Fruit fly (Drosophila melanogaster): Measurements from ENCODE around the gene KdelR.

The KdelR gene

DNA sequence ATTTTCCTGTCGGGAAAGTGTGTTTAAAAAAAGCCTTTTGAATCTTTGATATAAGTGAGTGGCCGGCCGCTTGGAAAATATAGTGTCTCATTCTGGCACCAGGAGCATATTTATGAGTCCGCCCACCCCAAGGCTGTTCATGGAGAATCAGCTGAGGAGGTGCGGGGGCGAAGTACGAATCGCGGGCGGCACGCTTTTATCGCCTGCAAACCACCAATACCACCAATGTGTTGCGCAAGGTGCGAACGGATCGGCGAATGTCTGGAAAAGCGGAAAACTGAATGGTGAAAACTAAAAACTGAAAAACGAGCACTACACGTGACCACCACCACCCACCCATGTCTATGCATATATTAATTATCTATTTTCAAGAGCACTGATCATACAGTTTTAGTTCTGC, 42.3 kb downstream of the KdelR start:
- TF ChIP-seq CG10348 (GFP tag; IDR thresholded peaks at IDR 0.05), result no peak
- TF ChIP-seq CG9948 (tag; optimal IDR thresholded peaks at IDR 0.05), result no peak
- no peak for TF ChIP-seq CG8159 (tag; optimal IDR thresholded peaks at IDR 0.05)
- TF ChIP-seq CG12605 (GFP tag; IDR thresholded peaks at IDR 0.05), result no peak
- no peak for TF ChIP-seq Snoo (tag; optimal IDR thresholded peaks at IDR 0.05)
- TF ChIP-seq rn (GFP tag; IDR thresholded peaks at IDR 0.05), result no peak
- no peak for TF ChIP-seq CG14655 (GFP tag; optimal IDR thresholded peaks at IDR 0.05)
- no peak for TF ChIP-seq EcR (GFP tag; optimal IDR thresholded peaks at IDR 0.05)
- no peak for TF ChIP-seq CG8301 (tag; optimal IDR thresholded peaks at IDR 0.05)
- TF ChIP-seq CG34367 (tag; optimal IDR thresholded peaks at IDR 0.05), result no peak
- TF ChIP-seq CG15710 (tag; optimal IDR thresholded peaks at IDR 0.05), result no peak
- TF ChIP-seq CG17806 (tag; optimal IDR thresholded peaks at IDR 0.05), result no peak
- no peak for TF ChIP-seq CG4496 (GFP tag; IDR thresholded peaks at IDR 0.05)
- no peak for TF ChIP-seq gl (tag; optimal IDR thresholded peaks at IDR 0.05)
- TF ChIP-seq fd96Ca (GFP tag; IDR thresholded peaks at IDR 0.05), result no peak
- TF ChIP-seq CG32121 (GFP tag; IDR thresholded peaks at IDR 0.05), result no peak
- no peak for TF ChIP-seq Ets98B (GFP tag; IDR thresholded peaks at IDR 0.05)

DNA sequence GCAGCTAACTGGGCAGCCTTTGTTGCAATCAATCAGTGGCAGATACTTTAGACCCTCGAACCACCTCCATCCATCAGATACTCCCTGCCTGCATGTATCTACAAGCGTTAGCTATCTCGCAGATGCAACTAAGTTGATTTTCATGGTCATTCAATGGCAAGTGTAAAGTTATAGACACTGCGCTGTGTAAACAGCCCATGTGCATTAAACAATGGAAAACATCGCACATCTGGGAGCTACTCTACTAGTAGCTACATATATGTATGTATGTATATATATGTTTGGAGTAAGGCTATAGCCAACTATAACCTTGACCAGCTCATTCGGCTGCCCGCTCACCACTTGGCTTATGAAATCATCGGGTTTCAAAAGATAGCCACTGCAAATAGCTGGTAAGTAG, 43.5 kb downstream of the KdelR start:
- TF ChIP-seq CG15710 (tag; optimal IDR thresholded peaks at IDR 0.05) (no peak), CG13204 (GFP tag; optimal IDR thresholded peaks at IDR 0.05) (no peak), Snoo (tag; optimal IDR thresholded peaks at IDR 0.05) (no peak), rn (GFP tag; IDR thresholded peaks at IDR 0.05) (no peak), CG32121 (GFP tag; IDR thresholded peaks at IDR 0.05) (0 out of 2 replicates have a peak, but pooled peaks have one; percentile 11)

- TF ChIP-seq Ets98B (GFP tag; IDR thresholded peaks at IDR 0.05) (no peak), Pif1A (GFP tag; optimal IDR thresholded peaks at IDR 0.05) (no peak), CG8301 (tag; optimal IDR thresholded peaks at IDR 0.05) (no peak), D1 (tag; optimal IDR thresholded peaks at IDR 0.05) (no peak), rn (GFP tag; IDR thresholded peaks at IDR 0.05) (no peak), CG15710 (tag; optimal IDR thresholded peaks at IDR 0.05) (no peak), Snoo (tag; optimal IDR thresholded peaks at IDR 0.05) (no peak)
Observed at dm6 chr2L:10472257-10472656, 45.6 kb downstream of the KdelR start.

dm6 chr2L:10474268-10474678, 47.6 kb downstream of the KdelR start, which contains the start of gene RluA-1:
TSS of gene RluA-1 (minus strand) at chr2L:10474349.
- TF ChIP-seq CG8159 (tag; optimal IDR thresholded peaks at IDR 0.05), result peak; percentile 98
- peak; percentile 99 for TF ChIP-seq CG32121 (GFP tag; IDR thresholded peaks at IDR 0.05)
- peak; percentile 98 for TF ChIP-seq CG8301 (tag; optimal IDR thresholded peaks at IDR 0.05)
- peak; percentile 99 for TF ChIP-seq CG4496 (GFP tag; IDR thresholded peaks at IDR 0.05)
- TF ChIP-seq EcR (GFP tag; optimal IDR thresholded peaks at IDR 0.05), result no peak
- peak; percentile 99 for TF ChIP-seq Ets98B (GFP tag; IDR thresholded peaks at IDR 0.05)
- no peak for TF ChIP-seq CG13204 (GFP tag; optimal IDR thresholded peaks at IDR 0.05)
- TF ChIP-seq Snoo (tag; optimal IDR thresholded peaks at IDR 0.05), result peak; percentile 85
- TF ChIP-seq D1 (tag; optimal IDR thresholded peaks at IDR 0.05), result peak; percentile 95
- TF ChIP-seq Pif1B (GFP tag; optimal IDR thresholded peaks at IDR 0.05), result peak; percentile 98
- TF ChIP-seq CG14655 (GFP tag; optimal IDR thresholded peaks at IDR 0.05), result peak; percentile 99
- TF ChIP-seq CG17806 (tag; optimal IDR thresholded peaks at IDR 0.05), result peak; percentile 98
- peak; percentile 96 for TF ChIP-seq CG34367 (tag; optimal IDR thresholded peaks at IDR 0.05)
- peak; percentile 98 for TF ChIP-seq CG12605 (GFP tag; IDR thresholded peaks at IDR 0.05)
- TF ChIP-seq fd96Ca (GFP tag; IDR thresholded peaks at IDR 0.05), result peak; percentile 99
- peak; percentile 96 for TF ChIP-seq rn (GFP tag; IDR thresholded peaks at IDR 0.05)
- TF ChIP-seq CG10348 (GFP tag; IDR thresholded peaks at IDR 0.05), result peak; percentile 86
- peak; percentile 98 for TF ChIP-seq CG9948 (tag; optimal IDR thresholded peaks at IDR 0.05)
- TF ChIP-seq CG15710 (tag; optimal IDR thresholded peaks at IDR 0.05), result peak; percentile 97
- TF ChIP-seq gl (tag; optimal IDR thresholded peaks at IDR 0.05), result peak; percentile 92
- TF ChIP-seq Pif1A (GFP tag; optimal IDR thresholded peaks at IDR 0.05), result peak; percentile 92

- no peak for TF ChIP-seq D1 (tag; optimal IDR thresholded peaks at IDR 0.05)
- TF ChIP-seq CG8301 (tag; optimal IDR thresholded peaks at IDR 0.05), result no peak
- no peak for TF ChIP-seq CG15710 (tag; optimal IDR thresholded peaks at IDR 0.05)
- TF ChIP-seq rn (GFP tag; IDR thresholded peaks at IDR 0.05), result no peak
- TF ChIP-seq CG32121 (GFP tag; IDR thresholded peaks at IDR 0.05), result no peak
- no peak for TF ChIP-seq Ets98B (GFP tag; IDR thresholded peaks at IDR 0.05)
- no peak for TF ChIP-seq CG8159 (tag; optimal IDR thresholded peaks at IDR 0.05)
- TF ChIP-seq Snoo (tag; optimal IDR thresholded peaks at IDR 0.05), result no peak
- TF ChIP-seq EcR (GFP tag; optimal IDR thresholded peaks at IDR 0.05), result no peak
- no peak for TF ChIP-seq CG17806 (tag; optimal IDR thresholded peaks at IDR 0.05)
- TF ChIP-seq gl (tag; optimal IDR thresholded peaks at IDR 0.05), result no peak
- TF ChIP-seq CG10348 (GFP tag; IDR thresholded peaks at IDR 0.05), result no peak
- no peak for TF ChIP-seq CG34367 (tag; optimal IDR thresholded peaks at IDR 0.05)
- no peak for TF ChIP-seq CG4496 (GFP tag; IDR thresholded peaks at IDR 0.05)
- no peak for TF ChIP-seq Pif1B (GFP tag; optimal IDR thresholded peaks at IDR 0.05)
- no peak for TF ChIP-seq CG12605 (GFP tag; IDR thresholded peaks at IDR 0.05)
- no peak for TF ChIP-seq Pif1A (GFP tag; optimal IDR thresholded peaks at IDR 0.05)
- TF ChIP-seq CG9948 (tag; optimal IDR thresholded peaks at IDR 0.05), result no peak
Observed at dm6 chr2L:10474815-10475214, 48.1 kb downstream of the KdelR start.

DNA sequence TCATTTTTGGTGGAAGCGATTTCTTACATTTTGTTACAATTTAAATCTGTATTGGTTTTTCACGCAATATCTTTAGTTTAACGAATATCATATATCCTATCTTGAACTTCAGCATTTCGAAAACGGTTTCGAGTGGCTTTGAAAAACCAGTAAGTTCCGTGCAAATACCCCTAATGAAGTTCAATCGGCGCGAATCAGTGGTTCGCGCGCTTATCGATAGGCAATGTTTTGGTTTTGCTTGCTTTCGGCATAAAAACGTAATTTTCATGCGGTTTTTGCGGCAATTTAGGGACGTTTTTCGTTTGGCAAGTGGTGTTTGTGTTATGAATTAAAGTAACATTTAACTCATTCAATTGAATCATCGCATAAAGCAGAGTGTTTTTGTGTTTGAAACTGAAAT, 50.2 kb downstream of the KdelR start, which contains the start of gene RluA-2:
RluA-2 (plus strand) TSS at position 195 of the 400 bp plus-strand sequence.
- TF ChIP-seq Pif1A (GFP tag; optimal IDR thresholded peaks at IDR 0.05) (no peak), Pif1B (GFP tag; optimal IDR thresholded peaks at IDR 0.05) (no peak), CG9948 (tag; optimal IDR thresholded peaks at IDR 0.05) (no peak), CG17806 (tag; optimal IDR thresholded peaks at IDR 0.05) (no peak), fd96Ca (GFP tag; IDR thresholded peaks at IDR 0.05) (no peak), Snoo (tag; optimal IDR thresholded peaks at IDR 0.05) (no peak), CG12605 (GFP tag; IDR thresholded peaks at IDR 0.05) (no peak), CG14655 (GFP tag; optimal IDR thresholded peaks at IDR 0.05) (no peak), CG4496 (GFP tag; IDR thresholded peaks at IDR 0.05) (no peak)
